Fruit fly (Drosophila melanogaster) whole organism, prepupa: Measurements from ENCODE around the gene CG14204.

Experiments
- CG10631 ChIP-seq: fragments of 200-800 bp; sonication (Bioruptor generic); optimal IDR thresholded peaks from 2 replicates; lab custom pipeline; 2016; ENCODE audit warnings: missing biosample characterization, missing genetic modification characterization
- CG10669 ChIP-seq: fragments of 200-800 bp; sonication (Bioruptor generic); optimal IDR thresholded peaks from 3 replicates; lab custom pipeline; 2018; ENCODE audit warnings: missing biosample characterization, mild to moderate bottlenecking, missing genetic modification characterization, moderate library complexity
- CG11902 ChIP-seq: fragments of 200-800 bp; sonication (Bioruptor generic); optimal IDR thresholded peaks from 3 replicates; lab custom pipeline; 2016; ENCODE audit warnings: missing biosample characterization, missing genetic modification characterization
- CG15336 ChIP-seq: fragments of 200-800 bp; sonication (Bioruptor generic); IDR thresholded peaks from 2 replicates; pipeline ENCODE4 v1.3.6; 2022; ENCODE audit warnings: missing biosample characterization, missing genetic modification characterization
- CG1621 ChIP-seq: fragments of 200-800 bp; sonication (Bioruptor generic); optimal IDR thresholded peaks from 3 replicates; lab custom pipeline; 2018; ENCODE audit warnings: missing biosample characterization, mild to moderate bottlenecking, missing genetic modification characterization
- CG16779 ChIP-seq: fragments of 200-800 bp; sonication (Bioruptor generic); optimal IDR thresholded peaks from 3 replicates; lab custom pipeline; 2017; ENCODE audit warnings: missing biosample characterization, mild to moderate bottlenecking, missing genetic modification characterization
- CG3032 ChIP-seq: fragments of 200-800 bp; optimal IDR thresholded peaks from 2 replicates; lab custom pipeline; 2019; ENCODE audit warnings: missing biosample characterization, mild to moderate bottlenecking, missing genetic modification characterization, moderate library complexity
- CG31627 ChIP-seq: fragments of 200-800 bp; sonication (Bioruptor generic); optimal IDR thresholded peaks from 3 replicates; lab custom pipeline; 2016; ENCODE audit warnings: missing biosample characterization, missing genetic modification characterization
- CG32006 ChIP-seq: fragments of 200-800 bp; sonication (Bioruptor generic); optimal IDR thresholded peaks from 3 replicates; lab custom pipeline; 2017; ENCODE audit warnings: missing biosample characterization, mild to moderate bottlenecking, missing genetic modification characterization
- CG3919 ChIP-seq: fragments of 200-800 bp; sonication (Bioruptor generic); optimal IDR thresholded peaks from 3 replicates; lab custom pipeline; 2016; ENCODE audit warnings: missing biosample characterization, missing genetic modification characterization
- CG4318 ChIP-seq: fragments of 200-800 bp; sonication (Bioruptor generic); optimal IDR thresholded peaks from 3 replicates; lab custom pipeline; 2017; ENCODE audit warnings: missing biosample characterization, mild to moderate bottlenecking, missing genetic modification characterization
- CG6163 ChIP-seq: fragments of 200-800 bp; sonication (Bioruptor generic); IDR thresholded peaks from 3 replicates; pipeline ENCODE4 v1.3.6; 2022; ENCODE audit warnings: missing biosample characterization, missing genetic modification characterization
- CG6276 ChIP-seq: fragments of 200-800 bp; sonication (Bioruptor generic); optimal IDR thresholded peaks from 2 replicates; lab custom pipeline; 2017; ENCODE audit warnings: missing biosample characterization, mild to moderate bottlenecking, missing genetic modification characterization
- CG6792 ChIP-seq: fragments of 200-800 bp; sonication (Bioruptor generic); optimal IDR thresholded peaks from 3 replicates; lab custom pipeline; 2016; ENCODE audit warnings: missing biosample characterization, missing genetic modification characterization
- CG6808 ChIP-seq: fragments of 200-800 bp; sonication (Bioruptor generic); optimal IDR thresholded peaks from 3 replicates; lab custom pipeline; 2017; ENCODE audit warnings: missing biosample characterization, missing genetic modification characterization, mild to moderate bottlenecking, moderate library complexity, missing genetic modification reagents
- CG8319 ChIP-seq: fragments of 200-800 bp; sonication (Bioruptor generic); optimal IDR thresholded peaks from 3 replicates; lab custom pipeline; 2016; ENCODE audit warnings: missing biosample characterization, missing genetic modification characterization
- CG9139 ChIP-seq: fragments of 200-800 bp; sonication (Bioruptor generic); optimal IDR thresholded peaks from 3 replicates; lab custom pipeline; 2017; ENCODE audit warnings: missing biosample characterization, mild to moderate bottlenecking, missing genetic modification characterization
- Eip75B ChIP-seq: fragments of 200-800 bp; sonication (Bioruptor generic); optimal IDR thresholded peaks from 3 replicates; lab custom pipeline; 2016; ENCODE audit warnings: missing biosample characterization, missing genetic modification characterization
- Eip78C ChIP-seq: fragments of 200-800 bp; sonication (Bioruptor generic); peaks from one replicate; lab custom pipeline; 2016; ENCODE audit warnings: missing biosample characterization, missing genetic modification characterization
- Eip93F ChIP-seq: fragments of 200-800 bp; sonication (Bioruptor generic); optimal IDR thresholded peaks from 2 replicates; lab custom pipeline; 2016; ENCODE audit warnings: missing biosample characterization, mild to moderate bottlenecking, missing genetic modification characterization
- Ets21C ChIP-seq: fragments of 200-800 bp; sonication (Bioruptor generic); optimal IDR thresholded peaks from 3 replicates; lab custom pipeline; 2016; ENCODE audit warnings: missing biosample characterization, missing genetic modification characterization
- Ets96B ChIP-seq: fragments of 200-800 bp; optimal IDR thresholded peaks from 2 replicates; lab custom pipeline; 2019; ENCODE audit warnings: missing biosample characterization, mild to moderate bottlenecking, missing genetic modification characterization, moderate library complexity
- Hr38 ChIP-seq: sonication (Bioruptor generic); optimal IDR thresholded peaks from 2 replicates; lab custom pipeline; 2016; ENCODE audit warnings: missing biosample characterization, missing genetic modification characterization
- Lpt ChIP-seq: fragments of 200-800 bp; sonication (Bioruptor generic); optimal IDR thresholded peaks from 3 replicates; lab custom pipeline; 2016; ENCODE audit warnings: missing biosample characterization, missing genetic modification characterization
- Met ChIP-seq: fragments of 200-800 bp; sonication (Bioruptor generic); optimal IDR thresholded peaks from 3 replicates; lab custom pipeline; 2016; ENCODE audit warnings: missing biosample characterization, missing genetic modification characterization
- OdsH ChIP-seq: fragments of 200-800 bp; sonication (Bioruptor generic); optimal IDR thresholded peaks from 3 replicates; lab custom pipeline; 2016; ENCODE audit warnings: missing biosample characterization, missing genetic modification characterization
- Sox102F ChIP-seq: fragments of 200-800 bp; sonication (Bioruptor generic); optimal IDR thresholded peaks from 2 replicates; lab custom pipeline; 2016; ENCODE audit warnings: missing biosample characterization, mild to moderate bottlenecking, missing genetic modification characterization
- Sox14 ChIP-seq: fragments of 200-800 bp; sonication (Bioruptor generic); optimal IDR thresholded peaks from 3 replicates; lab custom pipeline; 2016; ENCODE audit warnings: missing biosample characterization, missing genetic modification characterization
- Sox15 ChIP-seq: fragments of 200-800 bp; sonication (Bioruptor generic); optimal IDR thresholded peaks from 3 replicates; lab custom pipeline; 2016; ENCODE audit warnings: missing biosample characterization, missing genetic modification characterization
- dac ChIP-seq: fragments of 200-800 bp; sonication (Bioruptor generic); optimal IDR thresholded peaks from 2 replicates; lab custom pipeline; 2017; ENCODE audit warnings: missing biosample characterization, mild to moderate bottlenecking, missing genetic modification characterization
- eg ChIP-seq: fragments of 200-800 bp; sonication (Bioruptor generic); IDR thresholded peaks from 3 replicates; pipeline ENCODE4 v1.3.6; 2022; ENCODE audit warnings: missing biosample characterization, missing genetic modification characterization
- esn ChIP-seq: fragments of 200-800 bp; sonication (Bioruptor generic); optimal IDR thresholded peaks from 2 replicates; lab custom pipeline; 2016; ENCODE audit warnings: missing biosample characterization, mild to moderate bottlenecking, missing genetic modification characterization, moderate library complexity
- fd59A ChIP-seq: fragments of 200-800 bp; sonication (Bioruptor generic); optimal IDR thresholded peaks from 2 replicates; lab custom pipeline; 2017; ENCODE audit warnings: missing biosample characterization, mild to moderate bottlenecking, missing genetic modification characterization, missing genetic modification reagents
- fkh ChIP-seq: fragments of 200-800 bp; sonication (Bioruptor generic); optimal IDR thresholded peaks from 3 replicates; lab custom pipeline; 2017; ENCODE audit warnings: missing biosample characterization, mild to moderate bottlenecking, missing genetic modification characterization, moderate library complexity
- lz ChIP-seq: fragments of 200-800 bp; sonication (Bioruptor generic); optimal IDR thresholded peaks from 3 replicates; lab custom pipeline; 2016; ENCODE audit warnings: missing biosample characterization, missing genetic modification characterization
- net ChIP-seq: fragments of 200-800 bp; sonication (Bioruptor generic); optimal IDR thresholded peaks from 3 replicates; lab custom pipeline; 2016; ENCODE audit warnings: missing biosample characterization, missing genetic modification characterization
- salr ChIP-seq, 2 experiments: fragments of 200-800 bp; sonication (Bioruptor generic); optimal IDR thresholded peaks; 3 replicates each; lab custom pipeline; 2016 to 2018; ENCODE audit warnings: missing biosample characterization in 2 of 2, missing genetic modification characterization in 2 of 2, mild to moderate bottlenecking in 1 of 2
- ss ChIP-seq, 2 experiments: fragments of 200-800 bp; sonication (Bioruptor generic); optimal IDR thresholded peaks; 2 replicates in 1 of 2; 3 replicates in 1 of 2; lab custom pipeline; 2017 to 2018; ENCODE audit warnings: mild to moderate bottlenecking in 2 of 2, missing biosample characterization in 2 of 2, missing genetic modification characterization in 2 of 2, moderate library complexity in 1 of 2
- svp ChIP-seq: fragments of 200-800 bp; sonication (Bioruptor generic); peaks from one replicate; lab custom pipeline; 2016; ENCODE audit warnings: missing biosample characterization, missing genetic modification characterization
- vri ChIP-seq: fragments of 200-800 bp; sonication (Bioruptor generic); optimal IDR thresholded peaks from 3 replicates; lab custom pipeline; 2016; ENCODE audit warnings: missing biosample characterization, mild to moderate bottlenecking, missing genetic modification characterization

The CG14204 gene

dm6 chrX:19603953-19604352, 20.5 kb downstream of the CG14204 start (continued):
- TF ChIP-seq salr (GFP tag; optimal IDR thresholded peaks at IDR 0.05; lab: Kevin White, UChicago) (peak; percentile 11 to 79), CG6792 (GFP tag; lab: Kevin White, UChicago) (peak; percentile 65), Ets96B (tag; lab: Kevin White, UChicago) (peak; percentile 68), Eip78C (GFP tag; lab: Kevin White, UChicago) (peak; percentile 92), lz (GFP tag; lab: Kevin White, UChicago) (peak; percentile 70), fd59A (GFP tag; lab: Kevin White, UChicago) (peak; percentile 55), CG6808 (GFP tag; lab: Kevin White, UChicago) (peak; percentile 54), CG10669 (GFP tag; lab: Kevin White, UChicago) (peak; percentile 61), CG31627 (GFP tag; lab: Kevin White, UChicago) (peak; percentile 43), CG6163 (peak; percentile 89)

- TF ChIP-seq Sox102F (peak; percentile 11), ss (GFP tag; optimal IDR thresholded peaks at IDR 0.05; lab: Kevin White, UChicago) (peak; percentile 2 to 10), CG10631 (GFP tag; lab: Kevin White, UChicago) (no peak), CG9139 (no peak), CG3919 (GFP tag; lab: Kevin White, UChicago) (peak; percentile 2), vri (GFP tag; lab: Kevin White, UChicago) (peak; percentile 50), Eip75B (GFP tag; lab: Kevin White, UChicago) (no peak), eg (GFP tag; lab: Robert Waterston, UW) (peak; percentile 28; the same call in 1 of the 3 replicates), CG6808 (GFP tag; lab: Kevin White, UChicago) (peak; percentile 31), Sox14 (GFP tag; lab: Kevin White, UChicago) (peak; percentile 34), CG6163 (peak; percentile 47; the same call in 1 of the 3 replicates), CG16779 (tag; lab: Kevin White, UChicago) (peak; percentile 29), CG6276 (no peak), CG3032 (peak; percentile 0), esn (GFP tag; lab: Kevin White, UChicago) (peak; percentile 19), Ets96B (tag; lab: Kevin White, UChicago) (no peak), svp (GFP tag; lab: Kevin White, UChicago) (no peak), CG11902 (GFP tag; lab: Kevin White, UChicago) (no peak), Ets21C (GFP tag; lab: Kevin White, UChicago) (no peak), Eip78C (GFP tag; lab: Kevin White, UChicago) (peak; percentile 66), Met (GFP tag; lab: Kevin White, UChicago) (peak; percentile 3), Lpt (GFP tag; lab: Kevin White, UChicago) (no peak), CG32006 (GFP tag; lab: Kevin White, UChicago) (no peak), Sox15 (GFP tag; lab: Kevin White, UChicago) (no peak), CG4318 (GFP tag; lab: Kevin White, UChicago) (no peak)
Observed at dm6 chrX:19604997-19605396, 21.6 kb downstream of the CG14204 start, which contains the start of gene CG14207. Gene CG14207 (plus strand): TSS chrX:19605199.

dm6 chrX:19605915-19606314, 22.5 kb downstream of the CG14204 start:
- TF ChIP-seq fkh (GFP tag; lab: Kevin White, UChicago) (peak; percentile 37), net (GFP tag; lab: Kevin White, UChicago) (peak; percentile 10), OdsH (GFP tag; lab: Kevin White, UChicago) (no peak), Eip93F (GFP tag; lab: Kevin White, UChicago) (no peak)

dm6 chrX:19606558-19606957, 23.1 kb downstream of the CG14204 start:
- no peak for TF ChIP-seq CG15336 (GFP tag; lab: Robert Waterston, UW)
- TF ChIP-seq CG6163 = no peak
- no peak for TF ChIP-seq dac
- TF ChIP-seq vri (GFP tag; lab: Kevin White, UChicago) = no peak
- no peak for TF ChIP-seq net (GFP tag; lab: Kevin White, UChicago)
- TF ChIP-seq lz (GFP tag; lab: Kevin White, UChicago) = no peak
- TF ChIP-seq Hr38 (GFP tag; lab: Kevin White, UChicago) = no peak
- no peak for TF ChIP-seq CG8319 (GFP tag; lab: Kevin White, UChicago)
- TF ChIP-seq CG6808 (GFP tag; lab: Kevin White, UChicago) = no peak
- TF ChIP-seq CG11902 (GFP tag; lab: Kevin White, UChicago) = no peak
- TF ChIP-seq CG1621 (tag; lab: Kevin White, UChicago) = no peak
